Fruit fly (Drosophila melanogaster) whole organism: ENCODE measurements around the gene mAcon2.

Experiments
- CG8478 ChIP-seq: fragments of >200 bp; optimal IDR thresholded peaks from 2 replicates; lab custom pipeline; 2018; ENCODE audit warnings: inconsistent platforms
- Dll ChIP-seq: fragments of >200 bp; optimal IDR thresholded peaks from 2 replicates; lab custom pipeline; 2017
- pan ChIP-seq: fragments of >200 bp; optimal IDR thresholded peaks from 2 replicates; lab custom pipeline; 2017
- psq ChIP-seq: fragments of >200 bp; optimal IDR thresholded peaks from 2 replicates; lab custom pipeline; 2017
- usp ChIP-seq: fragments of >200 bp; optimal IDR thresholded peaks from 2 replicates; lab custom pipeline; 2017; ENCODE audit warnings: missing biosample characterization, missing genetic modification characterization, mixed read lengths

DNA sequence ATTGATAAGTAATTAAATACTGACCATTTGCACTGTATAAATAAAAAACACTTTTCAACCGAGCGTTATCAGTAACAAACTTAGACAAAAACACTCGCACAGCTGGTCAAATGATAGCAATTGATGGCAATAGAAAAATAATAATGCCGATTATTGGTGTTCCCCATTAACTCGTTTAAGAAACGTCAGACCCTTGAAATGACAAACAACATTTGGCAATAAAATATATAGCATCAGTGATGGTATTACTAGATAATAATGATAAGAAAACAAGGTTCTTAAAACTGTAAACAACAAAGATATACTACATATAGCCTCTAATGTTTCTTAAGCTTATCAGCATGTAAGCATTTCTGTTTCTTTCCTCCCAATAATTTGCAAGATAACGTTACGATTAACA is 10.6 kb upstream of the mAcon2 start:
- no peak for TF ChIP-seq psq
- no peak for TF ChIP-seq Dll (lab: Kevin White, UChicago)
- no peak for TF ChIP-seq pan (lab: Kevin White, UChicago)
- no peak for TF ChIP-seq CG8478
- TF ChIP-seq usp (GFP tag; lab: Kevin White, UChicago): no peak
